Fruit fly (Drosophila melanogaster): ENCODE results near the gene Pdp1.
A peak's percentile ranks its signal among the peaks of the same experiment; 100 is the strongest.

Pdp1 gene

DNA sequence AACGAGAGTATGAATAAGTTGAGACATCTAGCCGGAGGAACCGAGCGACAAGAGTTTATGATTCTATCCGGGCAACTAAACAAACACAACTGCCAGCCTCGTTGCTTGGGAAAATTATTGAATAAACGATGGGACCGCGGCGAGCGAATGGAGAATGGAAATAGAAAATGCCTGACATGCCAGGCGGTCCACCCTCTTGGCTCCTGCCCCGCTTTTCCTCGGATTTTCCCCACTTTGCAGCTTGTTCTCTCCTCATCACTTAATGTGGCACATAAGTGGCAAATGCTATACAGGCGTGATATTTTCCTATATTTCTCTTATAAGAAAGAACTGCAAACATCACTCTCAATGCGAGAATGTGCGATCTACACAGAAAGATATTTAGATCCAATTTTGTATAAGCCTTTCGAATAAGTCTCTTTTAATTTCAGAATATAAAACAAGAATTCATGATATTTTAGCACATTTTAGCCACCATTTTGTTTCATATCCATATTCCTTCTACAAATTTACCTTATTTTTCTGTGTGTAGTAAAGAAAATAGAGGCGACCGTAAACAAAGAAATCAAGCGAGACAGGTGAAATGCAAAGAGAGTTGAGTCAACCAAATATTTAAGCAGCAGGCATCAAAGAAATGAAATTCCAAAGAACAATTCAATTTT lies 36.5 kb upstream of the Pdp1 start (continued):
- TF ChIP-seq Scr (GFP tag; IDR thresholded peaks at IDR 0.05; ENCODE audit: partially characterized antibody) (no peak), CG9932 (GFP tag; IDR thresholded peaks at IDR 0.05) (peak; percentile 79), CG31224 (GFP tag; IDR thresholded peaks at IDR 0.05) (no peak; the same call in none of the 2 replicates), br (optimal IDR thresholded peaks at IDR 0.05) (no peak), CG17385 (GFP tag; optimal IDR thresholded peaks at IDR 0.05) (peak; percentile 82), bbx (GFP tag; IDR thresholded peaks at IDR 0.05; ENCODE audit: partially characterized antibody) (no peak), shn (GFP tag; optimal IDR thresholded peaks at IDR 0.05) (peak; percentile 63), gfzf (GFP tag; optimal IDR thresholded peaks at IDR 0.05) (no peak), Antp (GFP tag; optimal IDR thresholded peaks at IDR 0.05) (peak; percentile 70), lilli (GFP tag; optimal IDR thresholded peaks at IDR 0.05) (peak; percentile 77), CG4854 (GFP tag; optimal IDR thresholded peaks at IDR 0.05) (peak; percentile 83), grn (GFP tag; optimal IDR thresholded peaks at IDR 0.05) (peak; percentile 45), amos (GFP tag; IDR thresholded peaks at IDR 0.05; ENCODE audit: partially characterized antibody) (no peak), CG9609 (GFP tag; optimal IDR thresholded peaks at IDR 0.05) (peak; percentile 69), hb (GFP tag; IDR thresholded peaks at IDR 0.05; ENCODE audit: partially characterized antibody) (no peak), wek (GFP tag; optimal IDR thresholded peaks at IDR 0.05) (peak; percentile 20), wor (GFP tag; IDR thresholded peaks at IDR 0.05) (peak; percentile 76), NfI (GFP tag; optimal IDR thresholded peaks at IDR 0.05) (peak; percentile 76), gro (GFP tag; optimal IDR thresholded peaks at IDR 0.05) (peak; percentile 19), CG6654 (GFP tag; optimal IDR thresholded peaks at IDR 0.05) (peak; percentile 65), CG17829 (tag; optimal IDR thresholded peaks at IDR 0.05) (peak; percentile 94), CG9215 (GFP tag; IDR thresholded peaks at IDR 0.05) (peak; percentile 56; the same call in 1 of the 2 replicates), HLH4C (GFP tag; IDR thresholded peaks at IDR 0.05; ENCODE audit: partially characterized antibody) (no peak), CG12744 (GFP tag; optimal IDR thresholded peaks at IDR 0.05) (peak; percentile 71), CG2875 (GFP tag; optimal IDR thresholded peaks at IDR 0.05) (peak; percentile 84), her (GFP tag; optimal IDR thresholded peaks at IDR 0.05) (peak; percentile 63), CG4404 (GFP tag; IDR thresholded peaks at IDR 0.05) (peak; percentile 67), CG34376 (GFP tag; optimal IDR thresholded peaks at IDR 0.05) (no peak), crp (GFP tag; optimal IDR thresholded peaks at IDR 0.05) (peak in 1 of 2 experiments; percentile 31), Eip74EF (GFP tag; optimal IDR thresholded peaks at IDR 0.05) (peak in 1 of 2 experiments; percentile 91), CG17568 (GFP tag; optimal IDR thresholded peaks at IDR 0.05) (peak; percentile 80), CG18476 (GFP tag; optimal IDR thresholded peaks at IDR 0.05) (peak; percentile 80), Bdp1 (GFP tag; optimal IDR thresholded peaks at IDR 0.05) (peak; percentile 41), gsb-n (tag; optimal IDR thresholded peaks at IDR 0.05) (peak; percentile 90), CG12219 (GFP tag; optimal IDR thresholded peaks at IDR 0.05) (peak; percentile 80), danr (GFP tag; IDR thresholded peaks at IDR 0.05) (peak; percentile 73), CG11247 (GFP tag; IDR thresholded peaks at IDR 0.05) (peak; percentile 70), CG7928 (GFP tag; optimal IDR thresholded peaks at IDR 0.05) (peak; percentile 41), HmgD (GFP tag; optimal IDR thresholded peaks at IDR 0.05) (peak; percentile 41), Ets65A (GFP tag) (peak; percentile 12), Trl (optimal IDR thresholded peaks at IDR 0.05) (no peak), Trl (GFP tag; optimal IDR thresholded peaks at IDR 0.05) (peak; percentile 86), otp (GFP tag; IDR thresholded peaks at IDR 0.05) (peak; percentile 89), Gug (GFP tag; IDR thresholded peaks at IDR 0.05) (peak; percentile 56; the same call in 2 of the 4 replicates), BEAF-32 (GFP tag; optimal IDR thresholded peaks at IDR 0.05) (no peak), CG1647 (GFP tag; optimal IDR thresholded peaks at IDR 0.05) (peak; percentile 60), ftz-f1 (GFP tag; optimal IDR thresholded peaks at IDR 0.05) (no peak), CG7786 (GFP tag; optimal IDR thresholded peaks at IDR 0.05) (peak; percentile 83), CG4820 (GFP tag; optimal IDR thresholded peaks at IDR 0.05) (peak; percentile 85), Usf (GFP tag; optimal IDR thresholded peaks at IDR 0.05) (peak; percentile 62)
